Worm (Caenorhabditis elegans) whole organism, L2 larva: ENCODE data around the gene C25H3.10.

Experiments
- C34F6.9 ChIP-seq: fragments of 150-350 bp; optimal IDR thresholded peaks from 2 replicates; lab custom pipeline; 2014; ENCODE audit warnings: missing biosample characterization, missing genetic modification characterization
- F13H6.1 ChIP-seq: sonication (generic microtip); optimal IDR thresholded peaks from 2 replicates; lab custom pipeline; 2016; ENCODE audit warnings: missing genetic modification characterization, missing compliant biosample characterization
- R02D3.7 ChIP-seq: fragments of 150-350 bp; optimal IDR thresholded peaks from 2 replicates; lab custom pipeline; 2014; ENCODE audit warnings: missing biosample characterization, missing genetic modification characterization
- Y55F3AM.14 ChIP-seq: fragments of 200-800 bp; sonication (Bioruptor generic); optimal IDR thresholded peaks from 2 replicates; lab custom pipeline; 2018; ENCODE audit warnings: mild to moderate bottlenecking, missing genetic modification characterization, missing compliant biosample characterization
- ZK546.5 ChIP-seq: sonication (generic microtip); optimal IDR thresholded peaks from 2 replicates; lab custom pipeline; 2017; ENCODE audit warnings: missing biosample characterization, missing genetic modification characterization
- alr-1 ChIP-seq: fragments of 150-350 bp; optimal IDR thresholded peaks from 2 replicates; lab custom pipeline; 2014; ENCODE audit warnings: missing biosample characterization, missing genetic modification characterization
- aly-2 ChIP-seq: fragments of 150-350 bp; optimal IDR thresholded peaks from 2 replicates; lab custom pipeline; 2014; ENCODE audit warnings: missing biosample characterization, missing genetic modification characterization
- ama-1 ChIP-seq: fragments of 150-350 bp; optimal IDR thresholded peaks from 2 replicates; lab custom pipeline; 2018; ENCODE audit warnings: inconsistent platforms
- blmp-1 ChIP-seq: sonication (generic microtip); optimal IDR thresholded peaks from 2 replicates; lab custom pipeline; 2017; ENCODE audit warnings: missing genetic modification characterization, mild to moderate bottlenecking, missing compliant biosample characterization, antibody characterized with exemption, moderate library complexity; ENCODE audit not compliant: insufficient read depth
- ceh-16 ChIP-seq: fragments of 150-350 bp; optimal IDR thresholded peaks from 2 replicates; lab custom pipeline; 2014; ENCODE audit warnings: missing biosample characterization, missing genetic modification characterization
- ceh-82 ChIP-seq: fragments of 150-350 bp; optimal IDR thresholded peaks from 2 replicates; lab custom pipeline; 2014; ENCODE audit warnings: missing biosample characterization, missing genetic modification characterization
- crh-2 ChIP-seq: sonication (generic microtip); optimal IDR thresholded peaks from 2 replicates; lab custom pipeline; 2017; ENCODE audit warnings: missing biosample characterization, missing genetic modification characterization
- dmd-4 ChIP-seq: sonication (generic microtip); optimal IDR thresholded peaks from 2 replicates; lab custom pipeline; 2017; ENCODE audit warnings: missing biosample characterization, missing genetic modification characterization
- egl-27 ChIP-seq: sonication (generic microtip); optimal IDR thresholded peaks from 3 replicates; lab custom pipeline; 2017; ENCODE audit warnings: missing biosample characterization, missing genetic modification reagents, missing genetic modification characterization
- elt-1 ChIP-seq: fragments of 150-350 bp; optimal IDR thresholded peaks from 2 replicates; lab custom pipeline; 2014; ENCODE audit warnings: missing biosample characterization, missing genetic modification characterization
- elt-3 ChIP-seq: sonication (generic microtip); optimal IDR thresholded peaks from 2 replicates; lab custom pipeline; 2017; ENCODE audit warnings: missing biosample characterization, missing genetic modification characterization
- fos-1 ChIP-seq: fragments of 150-350 bp; optimal IDR thresholded peaks from 2 replicates; lab custom pipeline; 2014; ENCODE audit warnings: missing biosample characterization, missing genetic modification characterization
- gmeb-1 ChIP-seq: fragments of 150-350 bp; optimal IDR thresholded peaks from 2 replicates; lab custom pipeline; 2014; ENCODE audit warnings: missing biosample characterization, missing genetic modification characterization
- lin-11 ChIP-seq: fragments of 150-350 bp; sonication (generic microtip); optimal IDR thresholded peaks from 2 replicates; lab custom pipeline; 2014; ENCODE audit warnings: missing biosample characterization, missing genetic modification characterization, inconsistent platforms, mixed read lengths
- lin-13 ChIP-seq: fragments of 150-350 bp; optimal IDR thresholded peaks from 2 replicates; lab custom pipeline; 2014; ENCODE audit warnings: missing biosample characterization, missing genetic modification reagents, missing genetic modification characterization
- lin-39 ChIP-seq: fragments of 150-350 bp; optimal IDR thresholded peaks from 2 replicates; lab custom pipeline; 2014; ENCODE audit warnings: missing biosample characterization, missing genetic modification reagents, missing genetic modification characterization
- lsy-2 ChIP-seq, 2 experiments: fragments of 150-350 bp in 1 of 2; sonication (generic microtip) in 1 of 2; optimal IDR thresholded peaks; 2 replicates each; lab custom pipeline; 2014 to 2017; ENCODE audit warnings: missing biosample characterization in 2 of 2, missing genetic modification characterization in 2 of 2
- mab-5 ChIP-seq: fragments of 150-350 bp; optimal IDR thresholded peaks from 2 replicates; lab custom pipeline; 2014; ENCODE audit warnings: missing biosample characterization, missing genetic modification characterization
- mbf-1 ChIP-seq: sonication (generic microtip); optimal IDR thresholded peaks from 2 replicates; lab custom pipeline; 2017; ENCODE audit warnings: missing biosample characterization, missing genetic modification characterization
- mdl-1 ChIP-seq, 2 experiments: fragments of 150-350 bp in 1 of 2; sonication (generic microtip) in 1 of 2; optimal IDR thresholded peaks; 2 replicates each; lab custom pipeline; 2017; ENCODE audit warnings: missing biosample characterization in 2 of 2, missing genetic modification characterization in 2 of 2
- nhr-10 ChIP-seq: sonication (generic microtip); optimal IDR thresholded peaks from 2 replicates; lab custom pipeline; 2017; ENCODE audit warnings: missing biosample characterization, missing genetic modification characterization
- nhr-11 ChIP-seq: fragments of 150-350 bp; optimal IDR thresholded peaks from 2 replicates; lab custom pipeline; 2014; ENCODE audit warnings: missing biosample characterization, missing genetic modification characterization
- nhr-12 ChIP-seq: fragments of 150-350 bp; optimal IDR thresholded peaks from 2 replicates; lab custom pipeline; 2014; ENCODE audit warnings: missing biosample characterization, missing genetic modification characterization
- nhr-129 ChIP-seq: fragments of 150-350 bp; optimal IDR thresholded peaks from 2 replicates; lab custom pipeline; 2014; ENCODE audit warnings: missing biosample characterization, missing genetic modification characterization
- nhr-21 ChIP-seq: fragments of 150-350 bp; optimal IDR thresholded peaks from 2 replicates; lab custom pipeline; 2014; ENCODE audit warnings: missing biosample characterization, missing genetic modification characterization
- nhr-23 ChIP-seq: fragments of 150-350 bp; optimal IDR thresholded peaks from 2 replicates; lab custom pipeline; 2014; ENCODE audit warnings: missing biosample characterization, missing genetic modification reagents, missing genetic modification characterization
- nhr-237 ChIP-seq: fragments of 150-350 bp; optimal IDR thresholded peaks from 2 replicates; lab custom pipeline; 2014; ENCODE audit warnings: missing biosample characterization, missing genetic modification characterization
- nhr-25 ChIP-seq: fragments of 150-350 bp; sonication (generic microtip); optimal IDR thresholded peaks from 3 replicates; lab custom pipeline; 2014; ENCODE audit warnings: missing biosample characterization, missing genetic modification characterization
- nhr-6 ChIP-seq: fragments of 150-350 bp; optimal IDR thresholded peaks from 2 replicates; lab custom pipeline; 2014; ENCODE audit warnings: missing biosample characterization, missing genetic modification characterization
- nhr-77 ChIP-seq: fragments of 150-350 bp; optimal IDR thresholded peaks from 2 replicates; lab custom pipeline; 2014; ENCODE audit warnings: missing biosample characterization, missing genetic modification characterization
- peb-1 ChIP-seq: fragments of 150-350 bp; optimal IDR thresholded peaks from 2 replicates; lab custom pipeline; 2014; ENCODE audit warnings: missing biosample characterization, missing genetic modification characterization
- sem-4 ChIP-seq: fragments of 150-350 bp; optimal IDR thresholded peaks from 2 replicates; lab custom pipeline; 2014; ENCODE audit warnings: missing biosample characterization, missing genetic modification reagents, missing genetic modification characterization
- skn-1 ChIP-seq: sonication (generic microtip); optimal IDR thresholded peaks from 2 replicates; lab custom pipeline; 2017; ENCODE audit warnings: missing biosample characterization, missing genetic modification characterization
- sma-3 ChIP-seq: sonication (generic microtip); optimal IDR thresholded peaks from 2 replicates; lab custom pipeline; 2016; ENCODE audit warnings: missing genetic modification reagents, missing genetic modification characterization, missing compliant biosample characterization
- sma-9 ChIP-seq, 2 experiments: fragments of 150-350 bp in 1 of 2; sonication (generic microtip) in 1 of 2; optimal IDR thresholded peaks; 2 replicates each; lab custom pipeline; 2014 to 2016; ENCODE audit warnings: missing genetic modification characterization in 2 of 2, mild to moderate bottlenecking in 1 of 2, missing biosample characterization in 1 of 2, missing compliant biosample characterization in 1 of 2, missing genetic modification reagents in 1 of 2, moderate library complexity in 1 of 2
- snpc-4 ChIP-seq: fragments of 150-350 bp; optimal IDR thresholded peaks from 2 replicates; lab custom pipeline; 2014; ENCODE audit warnings: missing biosample characterization, missing genetic modification characterization
- unc-39 ChIP-seq: fragments of 150-350 bp; optimal IDR thresholded peaks from 2 replicates; lab custom pipeline; 2014; ENCODE audit warnings: missing biosample characterization, missing genetic modification characterization
- unc-55 ChIP-seq: fragments of 150-350 bp; sonication (generic microtip); optimal IDR thresholded peaks from 3 replicates; lab custom pipeline; 2014; ENCODE audit warnings: missing biosample characterization, missing genetic modification reagents, missing genetic modification characterization
- unc-62 ChIP-seq: fragments of 150-350 bp; optimal IDR thresholded peaks from 2 replicates; lab custom pipeline; 2014; ENCODE audit warnings: missing biosample characterization, missing genetic modification reagents, missing genetic modification characterization
- zag-1 ChIP-seq: fragments of 150-350 bp; optimal IDR thresholded peaks from 2 replicates; lab custom pipeline; 2014; ENCODE audit warnings: missing biosample characterization, missing genetic modification characterization
- ztf-1 ChIP-seq: fragments of 200-800 bp; sonication (Bioruptor generic); conservative IDR thresholded peaks from 2 replicates; pipeline ENCODE4 v1.3.6; 2022; ENCODE audit warnings: missing genetic modification characterization, missing compliant biosample characterization
- ztf-11 ChIP-seq: sonication (generic microtip); optimal IDR thresholded peaks from 2 replicates; lab custom pipeline; 2017; ENCODE audit warnings: missing biosample characterization, missing genetic modification characterization
- ztf-4 ChIP-seq: fragments of 150-350 bp; optimal IDR thresholded peaks from 2 replicates; lab custom pipeline; 2014; ENCODE audit warnings: missing biosample characterization, missing genetic modification characterization

C25H3.10 gene

DNA sequence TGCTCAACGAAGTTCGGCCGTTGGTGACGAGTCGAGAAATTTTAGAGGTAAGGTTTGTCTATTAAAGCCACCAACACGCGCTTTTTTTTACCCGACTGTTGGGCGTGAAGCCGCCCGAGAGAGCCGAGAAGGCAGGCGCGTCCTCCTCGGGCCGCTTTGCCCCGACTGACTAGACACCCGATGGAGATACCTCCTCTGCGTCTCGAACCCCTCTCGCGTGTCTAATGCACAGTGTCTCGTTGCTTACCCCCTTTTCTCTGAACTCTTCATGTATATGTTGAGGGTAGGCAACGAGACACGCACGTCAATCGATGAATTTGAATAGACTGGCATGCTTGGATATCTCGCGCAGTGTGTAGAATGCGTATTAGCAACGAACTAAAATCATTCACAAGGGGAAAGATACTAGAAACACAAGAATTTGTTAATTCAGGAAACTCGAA, 37.0 kb downstream of the C25H3.10 start:
- TF ChIP-seq blmp-1 (tag; lab: Kevin White, UChicago) (peak; percentile 15), nhr-6 (peak; percentile 80), gmeb-1 (tag; lab: Kevin White, UChicago) (peak; percentile 60), zag-1 (tag; lab: Kevin White, UChicago) (peak; percentile 93), lsy-2 (tag; optimal IDR thresholded peaks at IDR 0.05; lab: Kevin White, UChicago) (peak; percentile 74 to 86), F13H6.1 (peak; percentile 90), unc-62 (no peak), nhr-12 (no peak), ztf-4 (tag; lab: Kevin White, UChicago) (peak; percentile 98), sem-4 (tag; lab: Kevin White, UChicago) (peak; percentile 61), mdl-1 (tag; optimal IDR thresholded peaks at IDR 0.05; lab: Kevin White, UChicago) (peak; percentile 57 to 79), nhr-25 (tag; lab: Kevin White, UChicago) (peak; percentile 45), nhr-237 (no peak), R02D3.7 (tag; lab: Kevin White, UChicago) (no peak), mbf-1 (tag; lab: Kevin White, UChicago) (no peak), peb-1 (tag; lab: Kevin White, UChicago) (no peak), nhr-77 (tag; lab: Kevin White, UChicago) (no peak), ZK546.5 (tag; lab: Kevin White, UChicago) (no peak), ceh-82 (peak; percentile 80), skn-1 (tag; lab: Kevin White, UChicago) (no peak), ama-1 (lab: Kevin White, UChicago) (peak; percentile 99), C34F6.9 (tag; lab: Kevin White, UChicago) (peak; percentile 86), nhr-10 (tag; lab: Kevin White, UChicago) (no peak), egl-27 (tag; lab: Kevin White, UChicago) (peak; percentile 58), alr-1 (tag; lab: Kevin White, UChicago) (no peak), sma-9 (GFP tag; optimal IDR thresholded peaks at IDR 0.05; lab: Kevin White, UChicago) (peak; percentile 86), sma-9 (tag; optimal IDR thresholded peaks at IDR 0.05; lab: Kevin White, UChicago) (no peak), nhr-23 (no peak), lin-13 (GFP tag; lab: Kevin White, UChicago) (peak; percentile 91), elt-1 (tag; lab: Kevin White, UChicago) (no peak), elt-3 (tag; lab: Kevin White, UChicago) (no peak), ceh-16 (tag; lab: Kevin White, UChicago) (peak; percentile 76), crh-2 (peak; percentile 84), unc-39 (tag; lab: Kevin White, UChicago) (no peak), fos-1 (tag; lab: Kevin White, UChicago) (peak; percentile 72), dmd-4 (tag; lab: Kevin White, UChicago) (no peak), aly-2 (tag; lab: Kevin White, UChicago) (no peak), snpc-4 (tag; lab: Kevin White, UChicago) (peak; percentile 66), lin-11 (tag; lab: Kevin White, UChicago) (peak; percentile 96), sma-3 (GFP tag; lab: Kevin White, UChicago) (peak; percentile 74), mab-5 (tag; lab: Kevin White, UChicago) (peak; percentile 77), Y55F3AM.14 (peak; percentile 95), unc-55 (GFP tag; lab: Kevin White, UChicago) (peak; percentile 63), nhr-21 (tag; lab: Kevin White, UChicago) (peak; percentile 88), nhr-129 (tag; lab: Kevin White, UChicago) (peak; percentile 95), nhr-11 (tag; lab: Kevin White, UChicago) (no peak), lin-39 (tag; lab: Kevin White, UChicago) (peak; percentile 58), ztf-1 (0 out of 2 replicates have a peak, but pooled peaks have one; percentile 61), ztf-11 (tag; lab: Kevin White, UChicago) (peak; percentile 50)
- TF ChIP-seq, all 48 proteins: peak for 30
